Worm (Caenorhabditis elegans): Measurements from ENCODE around the gene oig-8.

- no peak for TF ChIP-seq ztf-23 (GFP tag; IDR thresholded peaks at IDR 0.05)
- no peak for TF ChIP-seq med-1 (GFP tag; optimal IDR thresholded peaks at IDR 0.05; ENCODE audit: insufficient read depth)
- no peak for TF ChIP-seq klf-2 (GFP tag; conservative IDR thresholded peaks at IDR 0.05)
- TF ChIP-seq T22C8.4 (GFP tag; IDR thresholded peaks at IDR 0.05) = no peak
- TF ChIP-seq flt-1 (GFP tag; IDR thresholded peaks at IDR 0.05) = no peak
- TF ChIP-seq tab-1 (GFP tag; IDR thresholded peaks at IDR 0.05) = no peak
- TF ChIP-seq ref-1 (GFP tag; conservative IDR thresholded peaks at IDR 0.05) = no peak
- no peak for TF ChIP-seq ztf-29 (GFP tag; IDR thresholded peaks at IDR 0.05)
- TF ChIP-seq cog-1 (tag; optimal IDR thresholded peaks at IDR 0.05) = no peak
These were observed 19.2 kb downstream of the oig-8 start for ce11 chrII:6629775-6630174.

Data from whole organism, midembryonic.